Worm (Caenorhabditis elegans) whole organism, early embryonic: ENCODE data around the gene gly-1.
"Not testable (repeated sequence)": the region's sequence is repeated elsewhere in the genome, so short reads cannot be mapped to it uniquely, and the experiment has no call there.

Experiments used
- B0310.2 ChIP-seq: sonication (generic microtip); optimal IDR thresholded peaks from 2 replicates; lab custom pipeline; 2016; ENCODE audit warnings: mild to moderate bottlenecking, missing genetic modification characterization, missing compliant biosample characterization
- F13C5.2 ChIP-seq: sonication (generic microtip); optimal IDR thresholded peaks from 2 replicates; lab custom pipeline; 2017; ENCODE audit warnings: mild to moderate bottlenecking, missing genetic modification characterization, inconsistent platforms, missing compliant biosample characterization
- aly-1 ChIP-seq: sonication (generic microtip); optimal IDR thresholded peaks from 2 replicates; lab custom pipeline; 2016; ENCODE audit warnings: missing genetic modification characterization, missing compliant biosample characterization
- ama-1 ChIP-seq: fragments of 150-350 bp; optimal IDR thresholded peaks from 2 replicates; lab custom pipeline; 2014
- ceh-13 ChIP-seq: fragments of 200-800 bp; sonication (Bioruptor generic); optimal IDR thresholded peaks from 2 replicates; lab custom pipeline; 2018; ENCODE audit warnings: mild to moderate bottlenecking, missing genetic modification characterization, missing compliant biosample characterization
- ceh-36 ChIP-seq: sonication (generic microtip); optimal IDR thresholded peaks from 2 replicates; lab custom pipeline; 2016; ENCODE audit warnings: missing genetic modification characterization, inconsistent platforms, missing compliant biosample characterization
- ets-7 ChIP-seq: sonication (generic microtip); optimal IDR thresholded peaks from 2 replicates; lab custom pipeline; 2016; ENCODE audit warnings: missing genotype, missing genetic modification characterization, missing compliant biosample characterization
- flt-1 ChIP-seq: fragments of 200-800 bp; sonication (Bioruptor generic); IDR thresholded peaks from 2 replicates; pipeline ENCODE4 v1.3.6; 2022; ENCODE audit warnings: missing genetic modification characterization, missing compliant biosample characterization
- hmbx-1 ChIP-seq: sonication (generic microtip); optimal IDR thresholded peaks from 2 replicates; lab custom pipeline; 2016; ENCODE audit warnings: mild to moderate bottlenecking, missing genetic modification characterization, missing compliant biosample characterization
- hmg-4 ChIP-seq: fragments of 200-800 bp; sonication (Bioruptor generic); optimal IDR thresholded peaks from 2 replicates; lab custom pipeline; 2018; ENCODE audit warnings: mild to moderate bottlenecking, missing genetic modification characterization, missing compliant biosample characterization
- hnd-1 ChIP-seq: sonication (generic microtip); optimal IDR thresholded peaks from 2 replicates; lab custom pipeline; 2016; ENCODE audit warnings: missing genetic modification characterization, missing compliant biosample characterization
- pes-1 ChIP-seq: fragments of 200-800 bp; sonication (Bioruptor generic); IDR thresholded peaks from 2 replicates; pipeline ENCODE4 v1.3.6; 2022; ENCODE audit warnings: missing genetic modification reagents, missing genetic modification characterization, missing compliant biosample characterization
- scrt-1 ChIP-seq: fragments of 200-800 bp; sonication (Bioruptor generic); IDR thresholded peaks from 2 replicates; pipeline ENCODE4 v1.3.6; 2022; ENCODE audit warnings: missing genetic modification characterization, missing compliant biosample characterization
- sea-1 ChIP-seq: fragments of 200-800 bp; sonication (Bioruptor generic); conservative IDR thresholded peaks from 2 replicates; pipeline ENCODE4 v1.3.6; 2022; ENCODE audit warnings: missing genetic modification characterization, missing compliant biosample characterization
- tbx-11 ChIP-seq: fragments of 200-800 bp; sonication (Bioruptor generic); IDR thresholded peaks from 2 replicates; pipeline ENCODE4 v1.3.6; 2022; ENCODE audit warnings: missing genetic modification characterization, missing compliant biosample characterization
- tbx-37 ChIP-seq: fragments of 200-800 bp; sonication (Bioruptor generic); conservative IDR thresholded peaks from 2 replicates; pipeline ENCODE4 v1.3.6; 2022; ENCODE audit warnings: missing genetic modification reagents, missing genetic modification characterization, missing compliant biosample characterization
- tra-4 ChIP-seq: sonication (generic microtip); optimal IDR thresholded peaks from 2 replicates; lab custom pipeline; 2017; ENCODE audit warnings: missing genetic modification characterization, missing compliant biosample characterization

The gly-1 gene

DNA sequence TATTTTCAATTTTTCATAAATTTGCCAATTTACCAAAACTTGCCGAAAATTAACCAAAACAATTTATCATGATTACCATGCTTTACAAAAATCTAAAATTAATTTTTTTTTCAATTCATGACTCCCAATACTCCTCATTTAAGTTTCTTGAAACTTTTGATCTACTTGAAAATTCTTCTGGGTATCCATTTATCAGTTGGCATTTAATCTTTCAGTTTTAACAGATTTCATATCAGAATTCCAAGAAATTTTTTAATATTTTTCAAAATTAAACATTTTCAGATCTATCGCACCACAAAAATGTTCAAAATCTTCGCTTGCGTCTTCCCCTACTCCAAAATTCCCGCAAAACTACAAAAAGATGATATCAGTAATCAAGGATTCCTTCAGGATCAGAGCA lies 21.9 kb upstream of the gly-1 start, which contains the start of gene Y19D2B.2:
Y19D2B.2 (plus strand) TSS at position 301 of the 400 bp plus-strand sequence.
- TF ChIP-seq sea-1 (GFP tag; lab: Robert Waterston, UW) (no peak), hmbx-1 (tag; lab: Kevin White, UChicago) (no peak), ceh-36 (tag; lab: Kevin White, UChicago) (no peak), scrt-1 (no peak), ets-7 (tag; lab: Kevin White, UChicago) (no peak), tra-4 (no peak), ceh-13 (GFP tag; lab: Kevin White, UChicago) (no peak), tbx-11 (GFP tag; lab: Robert Waterston, UW) (no peak), hnd-1 (tag; lab: Kevin White, UChicago) (no peak), ama-1 (no peak), pes-1 (GFP tag; lab: Robert Waterston, UW) (no peak), F13C5.2 (tag; lab: Kevin White, UChicago) (no peak), aly-1 (tag; lab: Kevin White, UChicago) (no peak), B0310.2 (tag; lab: Kevin White, UChicago) (no peak), flt-1 (GFP tag; lab: Robert Waterston, UW) (no peak), tbx-37 (no peak), hmg-4 (GFP tag; lab: Kevin White, UChicago) (no peak)

DNA sequence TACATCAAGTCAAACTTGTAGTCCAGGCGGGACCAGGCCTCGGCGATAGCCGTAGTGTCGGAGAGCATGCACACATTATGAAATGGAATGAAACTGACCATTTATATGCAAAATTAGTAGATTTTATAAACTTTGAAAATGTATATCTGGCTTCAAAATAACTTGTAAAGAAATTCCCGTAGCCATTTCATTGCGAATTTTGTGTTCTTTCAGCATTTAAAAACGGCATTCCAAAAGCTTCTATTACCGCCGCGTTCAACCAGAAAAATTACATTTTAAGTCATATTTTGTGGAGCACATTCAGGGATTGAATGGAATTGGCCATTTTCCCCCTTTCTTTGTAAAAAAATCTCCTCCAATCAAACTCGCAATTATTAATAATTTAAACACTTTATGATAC lies 20.9 kb upstream of the gly-1 start, which contains the start of gene Y19D2B.1:
Y19D2B.1 (minus strand) TSS at position 101 of the 400 bp plus-strand sequence.
- not testable (repeated sequence) for TF ChIP-seq hmg-4 (GFP tag; lab: Kevin White, UChicago); hnd-1 (tag; lab: Kevin White, UChicago); flt-1 (GFP tag; lab: Robert Waterston, UW)

DNA sequence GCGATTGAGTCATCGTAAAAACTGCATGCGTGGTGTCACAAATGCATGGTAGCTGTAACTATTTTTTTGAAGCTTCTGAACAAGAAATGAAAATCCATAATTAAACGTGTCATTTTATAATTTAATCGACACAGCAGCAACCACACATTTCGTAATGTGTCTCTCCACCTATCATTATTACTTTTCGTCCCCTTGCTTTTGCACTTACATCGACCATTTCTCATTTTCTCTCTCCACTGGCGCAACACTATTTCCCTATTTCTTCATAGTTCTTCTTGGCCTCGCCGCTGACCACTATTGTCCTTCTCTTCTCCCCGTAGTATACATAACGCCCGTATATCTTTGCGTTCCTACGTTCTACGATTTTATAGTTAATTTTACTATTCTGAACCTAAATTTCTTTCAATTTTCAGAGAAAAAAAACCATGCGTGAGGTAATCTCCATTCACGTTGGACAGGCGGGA lies 16.3 kb upstream of the gly-1 start, which contains the start of gene tba-4:
tba-4 (plus strand) TSS at position 414 of the 464 bp plus-strand sequence.
- TF ChIP-seq hmg-4 (GFP tag; lab: Kevin White, UChicago) (no peak), F13C5.2 (tag; lab: Kevin White, UChicago) (no peak), ceh-13 (GFP tag; lab: Kevin White, UChicago) (no peak), scrt-1 (no peak), tbx-37 (no peak), B0310.2 (tag; lab: Kevin White, UChicago) (no peak), hmbx-1 (tag; lab: Kevin White, UChicago) (no peak), tra-4 (no peak), ama-1 (no peak), pes-1 (GFP tag; lab: Robert Waterston, UW) (no peak), sea-1 (GFP tag; lab: Robert Waterston, UW) (no peak)

DNA sequence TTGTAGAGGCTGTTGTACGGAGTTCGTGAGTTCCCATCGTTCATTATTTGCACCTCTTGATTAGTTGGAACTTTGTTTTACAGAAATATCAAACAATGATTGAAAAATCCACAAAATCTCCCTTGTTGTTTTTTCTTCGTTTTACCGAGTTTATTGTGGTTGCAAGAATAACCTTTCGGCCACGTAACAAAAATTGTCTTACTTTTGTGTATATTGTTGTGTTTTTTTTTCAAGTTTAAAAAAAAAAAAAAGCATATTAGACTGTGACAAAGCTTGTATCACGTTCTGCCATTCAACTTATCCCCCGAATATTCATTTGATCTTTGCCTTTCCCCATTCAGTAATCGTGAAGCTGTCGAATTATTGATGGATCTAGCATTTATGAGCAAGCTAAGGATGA lies 15.2 kb upstream of the gly-1 start, which contains the start of gene F44F4.10:
F44F4.10 (minus strand) TSS at position 101 of the 400 bp plus-strand sequence.
- TF ChIP-seq pes-1 (GFP tag; lab: Robert Waterston, UW) (no peak), aly-1 (tag; lab: Kevin White, UChicago) (no peak), flt-1 (GFP tag; lab: Robert Waterston, UW) (no peak)

DNA sequence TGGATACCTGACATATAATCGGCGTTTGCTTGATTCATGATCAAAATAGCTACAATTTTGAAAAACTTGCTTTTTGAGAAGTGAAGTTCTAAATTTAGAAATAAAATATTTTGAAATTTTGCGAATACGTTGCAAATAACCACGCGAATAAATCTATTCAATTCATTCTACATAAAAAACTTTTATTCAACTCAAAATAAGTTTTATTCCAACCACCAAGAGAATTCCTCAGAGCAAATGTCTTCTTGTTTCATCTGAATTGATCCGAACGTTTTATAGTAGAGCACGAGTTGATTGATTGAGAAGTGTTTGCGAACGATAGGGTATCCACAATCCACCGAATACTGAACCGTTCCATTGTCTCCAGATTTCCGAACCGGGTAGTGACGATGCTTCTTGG lies 13.7 kb upstream of the gly-1 start, which contains the start of gene F44F4.9:
F44F4.9 (minus strand) TSS at position 101 of the 400 bp plus-strand sequence.
- TF ChIP-seq ceh-36 (tag; lab: Kevin White, UChicago) = no peak
- no peak for TF ChIP-seq flt-1 (GFP tag; lab: Robert Waterston, UW)
- no peak for TF ChIP-seq pes-1 (GFP tag; lab: Robert Waterston, UW)
- no peak for TF ChIP-seq ceh-13 (GFP tag; lab: Kevin White, UChicago)
- TF ChIP-seq ets-7 (tag; lab: Kevin White, UChicago) = no peak
- TF ChIP-seq ama-1 = no peak
- no peak for TF ChIP-seq aly-1 (tag; lab: Kevin White, UChicago)
- TF ChIP-seq hnd-1 (tag; lab: Kevin White, UChicago) = no peak
- TF ChIP-seq sea-1 (GFP tag; lab: Robert Waterston, UW) = no peak
- no peak for TF ChIP-seq tbx-37
- TF ChIP-seq tra-4 = no peak
- TF ChIP-seq B0310.2 (tag; lab: Kevin White, UChicago) = no peak
- TF ChIP-seq hmg-4 (GFP tag; lab: Kevin White, UChicago) = no peak
- no peak for TF ChIP-seq scrt-1
- TF ChIP-seq hmbx-1 (tag; lab: Kevin White, UChicago) = no peak
- no peak for TF ChIP-seq F13C5.2 (tag; lab: Kevin White, UChicago)
- TF ChIP-seq tbx-11 (GFP tag; lab: Robert Waterston, UW) = no peak

DNA sequence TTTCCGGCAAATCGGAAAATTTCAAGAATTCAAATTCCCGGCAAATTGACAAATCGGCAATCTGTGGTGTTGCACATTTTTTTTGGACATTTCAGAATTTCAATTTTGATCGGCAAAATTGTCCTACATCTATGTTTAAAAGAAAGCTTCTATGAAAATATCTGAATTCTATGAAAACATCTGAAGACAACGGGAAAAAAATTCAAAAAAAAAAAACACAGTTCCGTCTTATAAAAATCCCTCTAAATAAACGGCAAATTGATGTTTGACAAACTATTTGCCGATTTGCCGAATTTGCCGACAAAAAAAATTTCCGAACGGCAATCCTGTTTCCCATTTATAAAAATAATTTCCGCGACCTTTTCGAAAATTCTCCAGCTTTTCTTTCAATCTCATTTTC lies 12.4 kb upstream of the gly-1 start, which contains the start of gene F44F4.15:
F44F4.15 (plus strand) TSS at position 301 of the 400 bp plus-strand sequence.
- TF ChIP-seq aly-1 (tag; lab: Kevin White, UChicago) = no peak
- no peak for TF ChIP-seq hmbx-1 (tag; lab: Kevin White, UChicago)
- no peak for TF ChIP-seq tra-4
- TF ChIP-seq ceh-36 (tag; lab: Kevin White, UChicago) = no peak
- TF ChIP-seq ets-7 (tag; lab: Kevin White, UChicago) = no peak
- TF ChIP-seq sea-1 (GFP tag; lab: Robert Waterston, UW) = no peak
- TF ChIP-seq tbx-11 (GFP tag; lab: Robert Waterston, UW) = no peak
- no peak for TF ChIP-seq scrt-1
- no peak for TF ChIP-seq flt-1 (GFP tag; lab: Robert Waterston, UW)
- no peak for TF ChIP-seq pes-1 (GFP tag; lab: Robert Waterston, UW)
- TF ChIP-seq hmg-4 (GFP tag; lab: Kevin White, UChicago) = no peak
- TF ChIP-seq B0310.2 (tag; lab: Kevin White, UChicago) = no peak
- TF ChIP-seq ceh-13 (GFP tag; lab: Kevin White, UChicago) = no peak
- no peak for TF ChIP-seq hnd-1 (tag; lab: Kevin White, UChicago)
- TF ChIP-seq tbx-37 = no peak

DNA sequence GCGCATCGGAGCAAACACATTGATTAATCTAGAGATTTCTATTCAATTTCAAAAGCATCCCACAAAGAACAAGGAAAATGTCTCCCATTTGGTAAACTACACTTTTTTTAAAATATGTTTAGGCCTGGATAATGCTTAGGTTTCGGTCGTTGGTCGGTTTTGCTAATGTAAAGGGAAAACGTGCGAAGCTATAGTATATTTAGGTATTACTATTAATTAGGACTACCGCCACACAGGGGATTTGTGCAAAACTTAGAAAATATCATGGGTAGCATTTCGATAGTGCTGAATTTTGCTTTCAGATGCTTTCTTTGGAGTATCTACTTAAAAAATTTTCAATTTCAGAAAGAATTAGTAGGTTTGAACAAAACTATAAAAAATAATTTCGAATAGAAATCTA lies 11.0 kb upstream of the gly-1 start:
- TF ChIP-seq B0310.2 (tag; lab: Kevin White, UChicago) = no peak
- TF ChIP-seq ets-7 (tag; lab: Kevin White, UChicago) = no peak
- no peak for TF ChIP-seq ceh-36 (tag; lab: Kevin White, UChicago)
- TF ChIP-seq aly-1 (tag; lab: Kevin White, UChicago) = no peak
- no peak for TF ChIP-seq F13C5.2 (tag; lab: Kevin White, UChicago)
- no peak for TF ChIP-seq hmbx-1 (tag; lab: Kevin White, UChicago)
- TF ChIP-seq hmg-4 (GFP tag; lab: Kevin White, UChicago) = no peak
- TF ChIP-seq sea-1 (GFP tag; lab: Robert Waterston, UW) = no peak
- TF ChIP-seq hnd-1 (tag; lab: Kevin White, UChicago) = no peak
- no peak for TF ChIP-seq tbx-37
- TF ChIP-seq flt-1 (GFP tag; lab: Robert Waterston, UW) = no peak
- TF ChIP-seq pes-1 (GFP tag; lab: Robert Waterston, UW) = no peak
- no peak for TF ChIP-seq ceh-13 (GFP tag; lab: Kevin White, UChicago)
- TF ChIP-seq ama-1 = no peak
- TF ChIP-seq tbx-11 (GFP tag; lab: Robert Waterston, UW) = no peak
- no peak for TF ChIP-seq tra-4
- no peak for TF ChIP-seq scrt-1
